Worm (Caenorhabditis elegans): ENCODE results near the gene scl-27.

- TF ChIP-seq flt-1 (GFP tag; IDR thresholded peaks at IDR 0.05) = no peak
- TF ChIP-seq klf-2 (GFP tag; conservative IDR thresholded peaks at IDR 0.05) = no peak
Measured at ce11 chrV:381227-381950, 18.4 kb upstream of the scl-27 start, which contains the start of gene ZK6.8.
